Worm (Caenorhabditis elegans) whole organism, L1 larva: Measurements from ENCODE around the gene srd-18.

Source experiments
- C04F5.9 ChIP-seq: sonication (generic microtip); optimal IDR thresholded peaks from 2 replicates; lab custom pipeline; 2016; ENCODE audit warnings: missing genetic modification characterization, missing compliant biosample characterization
- C16A3.4 ChIP-seq: fragments of 150-350 bp; optimal IDR thresholded peaks from 2 replicates; lab custom pipeline; 2014; ENCODE audit warnings: missing biosample characterization, missing genetic modification characterization
- C34B4.2 ChIP-seq: sonication (generic microtip); optimal IDR thresholded peaks from 2 replicates; lab custom pipeline; 2017; ENCODE audit warnings: mild to moderate bottlenecking, missing genetic modification characterization, missing compliant biosample characterization
- aha-1 ChIP-seq: fragments of 150-350 bp; optimal IDR thresholded peaks from 2 replicates; lab custom pipeline; 2014; ENCODE audit warnings: missing biosample characterization, missing genetic modification characterization
- aly-2 ChIP-seq: fragments of 150-350 bp; optimal IDR thresholded peaks from 2 replicates; lab custom pipeline; 2014; ENCODE audit warnings: missing biosample characterization, missing genetic modification characterization
- blmp-1 ChIP-seq: fragments of 150-350 bp; optimal IDR thresholded peaks from 2 replicates; lab custom pipeline; 2014; ENCODE audit warnings: missing biosample characterization, missing genetic modification characterization
- ceh-63 ChIP-seq: fragments of 200-800 bp; sonication (Bioruptor generic); optimal IDR thresholded peaks from 2 replicates; lab custom pipeline; 2018; ENCODE audit warnings: mild to moderate bottlenecking, missing genetic modification characterization, missing compliant biosample characterization
- ceh-8 ChIP-seq: fragments of 200-800 bp; sonication (Bioruptor generic); optimal IDR thresholded peaks from 2 replicates; lab custom pipeline; 2018; ENCODE audit warnings: mild to moderate bottlenecking, missing genetic modification characterization, moderate library complexity, missing compliant biosample characterization
- ceh-82 ChIP-seq, 3 experiments: fragments of 150-350 bp in 1 of 3; sonication (generic microtip) in 2 of 3; optimal IDR thresholded peaks; 2 replicates each; lab custom pipeline; 2014 to 2017; ENCODE audit warnings: missing biosample characterization in 3 of 3, missing genetic modification characterization in 3 of 3
- ceh-90 ChIP-seq: sonication (generic microtip); optimal IDR thresholded peaks from 2 replicates; lab custom pipeline; 2016; ENCODE audit warnings: missing genetic modification characterization, missing compliant biosample characterization
- dpl-1 ChIP-seq, 3 experiments: fragments of 150-350 bp in 2 of 3; sonication (generic microtip) in 1 of 3; optimal IDR thresholded peaks; 2 replicates each; lab custom pipeline; 2014 to 2017; ENCODE audit warnings: missing biosample characterization in 3 of 3, missing genetic modification characterization in 3 of 3, missing genetic modification reagents in 3 of 3
- dsc-1 ChIP-seq: sonication (generic microtip); optimal IDR thresholded peaks from 2 replicates; lab custom pipeline; 2016; ENCODE audit warnings: mild to moderate bottlenecking, missing genetic modification characterization, missing compliant biosample characterization
- egl-13 ChIP-seq: sonication (generic microtip); optimal IDR thresholded peaks from 2 replicates; lab custom pipeline; 2016; ENCODE audit warnings: missing genotype, missing genetic modification reagents, missing genetic modification characterization, missing compliant biosample characterization
- elt-2 ChIP-seq: sonication (generic microtip); optimal IDR thresholded peaks from 2 replicates; lab custom pipeline; 2016; ENCODE audit warnings: missing genetic modification characterization, mild to moderate bottlenecking, inconsistent platforms, missing compliant biosample characterization, missing genetic modification reagents
- elt-3 ChIP-seq, 6 experiments: fragments of 150-350 bp in 1 of 6; sonication (generic microtip); optimal IDR thresholded peaks; 2 replicates each; lab custom pipeline; 2017 to 2018; ENCODE audit warnings: missing biosample characterization in 6 of 6, missing genetic modification characterization in 6 of 6, inconsistent platforms in 1 of 6
- ets-5 ChIP-seq: fragments of 200-800 bp; sonication (Bioruptor generic); IDR thresholded peaks from 2 replicates; pipeline ENCODE4 v1.3.6; 2022; ENCODE audit warnings: missing genetic modification characterization, missing compliant biosample characterization
- fkh-4 ChIP-seq: sonication (generic microtip); optimal IDR thresholded peaks from 2 replicates; lab custom pipeline; 2016; ENCODE audit warnings: missing compliant biosample characterization, missing genetic modification characterization, borderline replicate concordance
- grh-1 ChIP-seq: fragments of 200-800 bp; sonication (Bioruptor generic); IDR thresholded peaks from 2 replicates; pipeline ENCODE4 v1.3.6; 2022; ENCODE audit warnings: missing genetic modification reagents, missing genetic modification characterization, missing compliant biosample characterization
- hpl-2 ChIP-seq: fragments of 150-350 bp; optimal IDR thresholded peaks from 2 replicates; lab custom pipeline; 2014; ENCODE audit warnings: missing biosample characterization, missing genetic modification reagents, missing genetic modification characterization
- isw-1 ChIP-seq: fragments of 200-800 bp; sonication (Bioruptor generic); IDR thresholded peaks from 2 replicates; pipeline ENCODE4 v1.3.6; 2022; ENCODE audit warnings: missing genetic modification characterization, missing compliant biosample characterization
- lin-14 ChIP-seq: fragments of 200-800 bp; sonication (Bioruptor generic); optimal IDR thresholded peaks from 2 replicates; lab custom pipeline; 2018; ENCODE audit warnings: mild to moderate bottlenecking, missing genetic modification characterization, moderate library complexity, missing compliant biosample characterization
- lin-15B ChIP-seq: fragments of 150-350 bp; sonication (generic microtip); optimal IDR thresholded peaks from 3 replicates; lab custom pipeline; 2014; ENCODE audit warnings: missing biosample characterization, missing genetic modification characterization
- lsy-2 ChIP-seq, 2 experiments: fragments of 150-350 bp; optimal IDR thresholded peaks; 2 replicates each; lab custom pipeline; 2014; ENCODE audit warnings: missing biosample characterization in 2 of 2, missing genetic modification characterization in 2 of 2
- mab-9 ChIP-seq: fragments of 200-800 bp; sonication (Bioruptor generic); IDR thresholded peaks from 2 replicates; pipeline ENCODE4 v1.3.6; 2022; ENCODE audit warnings: missing genetic modification reagents, missing genetic modification characterization, missing compliant biosample characterization
- mdl-1 ChIP-seq, 2 experiments: fragments of 150-350 bp; optimal IDR thresholded peaks; 2 replicates each; lab custom pipeline; 2014 to 2017; ENCODE audit warnings: missing biosample characterization in 2 of 2, missing genetic modification characterization in 2 of 2, inconsistent platforms in 1 of 2
- mef-2 ChIP-seq: fragments of 150-350 bp; optimal IDR thresholded peaks from 2 replicates; lab custom pipeline; 2014; ENCODE audit warnings: missing biosample characterization, missing genetic modification characterization
- nhr-11 ChIP-seq: fragments of 150-350 bp; optimal IDR thresholded peaks from 2 replicates; lab custom pipeline; 2014; ENCODE audit warnings: missing biosample characterization, missing genetic modification characterization
- nhr-12 ChIP-seq: sonication (generic microtip); optimal IDR thresholded peaks from 2 replicates; lab custom pipeline; 2017; ENCODE audit warnings: missing biosample characterization, missing genetic modification characterization
- nhr-237 ChIP-seq: fragments of 150-350 bp; optimal IDR thresholded peaks from 2 replicates; lab custom pipeline; 2014; ENCODE audit warnings: missing biosample characterization, missing genetic modification characterization
- nhr-28 ChIP-seq: fragments of 150-350 bp; optimal IDR thresholded peaks from 2 replicates; lab custom pipeline; 2014; ENCODE audit warnings: missing biosample characterization, missing genetic modification characterization
- nhr-71 ChIP-seq: sonication (generic microtip); optimal IDR thresholded peaks from 2 replicates; lab custom pipeline; 2016; ENCODE audit warnings: mild to moderate bottlenecking, missing genetic modification characterization, moderate library complexity, missing compliant biosample characterization
- nhr-76 ChIP-seq: sonication (generic microtip); optimal IDR thresholded peaks from 2 replicates; lab custom pipeline; 2017; ENCODE audit warnings: missing biosample characterization, missing genetic modification characterization
- nhr-77 ChIP-seq: fragments of 150-350 bp; optimal IDR thresholded peaks from 2 replicates; lab custom pipeline; 2014; ENCODE audit warnings: missing biosample characterization, missing genetic modification characterization
- nhr-84 ChIP-seq: sonication (generic microtip); optimal IDR thresholded peaks from 2 replicates; lab custom pipeline; 2017; ENCODE audit warnings: missing biosample characterization, missing genetic modification characterization
- nhr-85 ChIP-seq: sonication (generic microtip); peaks from one replicate; lab custom pipeline; 2016; ENCODE audit warnings: missing genetic modification characterization, inconsistent platforms, missing compliant biosample characterization
- pax-3 ChIP-seq: fragments of 200-800 bp; sonication (Bioruptor generic); optimal IDR thresholded peaks from 2 replicates; lab custom pipeline; 2018; ENCODE audit warnings: mild to moderate bottlenecking, missing genetic modification characterization, moderate library complexity, missing compliant biosample characterization
- pqm-1 ChIP-seq: sonication (generic microtip); optimal IDR thresholded peaks from 3 replicates; lab custom pipeline; 2017; ENCODE audit warnings: missing biosample characterization, missing genetic modification characterization
- rnt-1 ChIP-seq: sonication (generic microtip); optimal IDR thresholded peaks from 2 replicates; lab custom pipeline; 2016; ENCODE audit warnings: mild to moderate bottlenecking, missing genetic modification characterization, moderate library complexity, missing compliant biosample characterization
- snu-23 ChIP-seq: sonication (generic microtip); optimal IDR thresholded peaks from 2 replicates; lab custom pipeline; 2016; ENCODE audit warnings: missing genetic modification characterization, missing compliant biosample characterization
- sox-4 ChIP-seq: sonication (generic microtip); optimal IDR thresholded peaks from 2 replicates; lab custom pipeline; 2016; ENCODE audit warnings: missing genetic modification characterization, missing compliant biosample characterization
- sptf-1 ChIP-seq: fragments of 150-350 bp; optimal IDR thresholded peaks from 2 replicates; lab custom pipeline; 2014; ENCODE audit warnings: missing biosample characterization, missing genetic modification characterization
- sup-37 ChIP-seq: fragments of 200-800 bp; sonication (Bioruptor generic); optimal IDR thresholded peaks from 2 replicates; lab custom pipeline; 2018; ENCODE audit warnings: mild to moderate bottlenecking, missing genetic modification characterization, missing compliant biosample characterization
- swsn-7 ChIP-seq: sonication (generic microtip); optimal IDR thresholded peaks from 2 replicates; lab custom pipeline; 2016; ENCODE audit warnings: missing genetic modification characterization, missing compliant biosample characterization
- tbx-2 ChIP-seq: sonication (generic microtip); optimal IDR thresholded peaks from 2 replicates; lab custom pipeline; 2016; ENCODE audit warnings: missing genetic modification characterization, missing compliant biosample characterization
- tlp-1 ChIP-seq: fragments of 150-350 bp; optimal IDR thresholded peaks from 2 replicates; lab custom pipeline; 2014; ENCODE audit warnings: missing biosample characterization, missing genetic modification characterization
- unc-130 ChIP-seq: fragments of 150-350 bp; optimal IDR thresholded peaks from 2 replicates; lab custom pipeline; 2017; ENCODE audit warnings: missing biosample characterization, missing genetic modification characterization, inconsistent platforms
- unc-30 ChIP-seq: sonication (generic microtip); optimal IDR thresholded peaks from 2 replicates; lab custom pipeline; 2017; ENCODE audit warnings: missing biosample characterization, missing genetic modification characterization
- unc-62 ChIP-seq: fragments of 150-350 bp; optimal IDR thresholded peaks from 2 replicates; lab custom pipeline; 2014; ENCODE audit warnings: missing biosample characterization, missing genetic modification reagents, missing genetic modification characterization
- unc-86 ChIP-seq: sonication (generic microtip); optimal IDR thresholded peaks from 2 replicates; lab custom pipeline; 2016; ENCODE audit warnings: missing genetic modification characterization, missing compliant biosample characterization
- unc-98 ChIP-seq: fragments of 200-800 bp; sonication (Bioruptor generic); IDR thresholded peaks from 2 replicates; pipeline ENCODE4 v1.3.6; 2022; ENCODE audit warnings: missing genetic modification characterization, missing compliant biosample characterization
- xbp-1 ChIP-seq: sonication (generic microtip); optimal IDR thresholded peaks from 2 replicates; lab custom pipeline; 2016; ENCODE audit warnings: missing genetic modification characterization, missing compliant biosample characterization
- zag-1 ChIP-seq: fragments of 150-350 bp; optimal IDR thresholded peaks from 2 replicates; lab custom pipeline; 2014; ENCODE audit warnings: missing biosample characterization, missing genetic modification characterization
- zip-4 ChIP-seq: fragments of 200-800 bp; sonication (Bioruptor generic); optimal IDR thresholded peaks from 2 replicates; lab custom pipeline; 2018; ENCODE audit warnings: mild to moderate bottlenecking, missing genetic modification characterization, moderate library complexity, missing compliant biosample characterization
- ztf-11 ChIP-seq, 2 experiments: sonication (generic microtip); optimal IDR thresholded peaks; 2 replicates each; lab custom pipeline; 2016 to 2017; ENCODE audit warnings: missing genetic modification characterization in 2 of 2, missing biosample characterization in 1 of 2, missing compliant biosample characterization in 1 of 2
- ztf-4 ChIP-seq: fragments of 150-350 bp; optimal IDR thresholded peaks from 2 replicates; lab custom pipeline; 2014; ENCODE audit warnings: missing biosample characterization, missing genetic modification characterization

Gene srd-18

DNA sequence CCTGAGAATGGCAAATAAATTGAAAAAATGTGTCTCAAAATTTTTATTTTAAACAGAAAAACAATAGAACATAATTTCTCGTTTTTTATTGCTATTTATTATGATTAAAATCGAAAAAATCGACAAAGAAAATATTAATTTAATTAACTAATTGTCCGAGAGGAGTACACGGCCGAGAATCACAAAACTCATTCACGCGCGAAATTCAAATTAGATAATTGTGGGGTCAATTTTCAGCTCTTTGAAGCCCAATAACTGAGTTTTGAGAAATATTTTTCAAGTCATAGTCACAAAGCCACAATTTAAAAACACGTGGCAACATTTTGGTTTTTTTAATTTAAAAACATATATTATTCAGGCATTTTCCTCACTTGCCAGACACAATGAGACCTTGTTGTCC lies 17.6 kb downstream of the srd-18 start:
- TF ChIP-seq grh-1 (GFP tag; lab: Robert Waterston, UW), result peak; percentile 53; the same call in 1 of the 2 replicates
- no peak for TF ChIP-seq pqm-1 (tag; lab: Kevin White, UChicago)
- TF ChIP-seq nhr-28 (tag; lab: Kevin White, UChicago), result no peak
- TF ChIP-seq C16A3.4, result peak; percentile 6
- TF ChIP-seq egl-13, result peak; percentile 36
- TF ChIP-seq sup-37, result no peak
- TF ChIP-seq nhr-76 (tag; lab: Kevin White, UChicago), result no peak
- peak; percentile 80 for TF ChIP-seq pax-3 (tag; lab: Kevin White, UChicago)
- TF ChIP-seq ceh-63 (GFP tag; lab: Kevin White, UChicago), result no peak
- no peak for TF ChIP-seq nhr-11 (tag; lab: Kevin White, UChicago)
- TF ChIP-seq xbp-1 (tag; lab: Kevin White, UChicago), result peak; percentile 10
- peak; percentile 82 for TF ChIP-seq rnt-1
- TF ChIP-seq lin-15B (tag; lab: Kevin White, UChicago), result no peak
- TF ChIP-seq ceh-90 (tag; lab: Kevin White, UChicago), result peak; percentile 81
- TF ChIP-seq elt-3 (tag; optimal IDR thresholded peaks at IDR 0.05; lab: Kevin White, UChicago), result no peak
- no peak for TF ChIP-seq unc-98 (GFP tag; lab: Robert Waterston, UW)
- TF ChIP-seq tlp-1 (tag; lab: Kevin White, UChicago), result no peak
- no peak for TF ChIP-seq aly-2
- TF ChIP-seq C04F5.9 (tag; lab: Kevin White, UChicago), result no peak
- TF ChIP-seq zag-1 (tag; lab: Kevin White, UChicago), result no peak
- TF ChIP-seq C34B4.2, result no peak
- no peak for TF ChIP-seq zip-4 (GFP tag; lab: Kevin White, UChicago)
- no peak for TF ChIP-seq ceh-82 (tag; optimal IDR thresholded peaks at IDR 0.05; lab: Kevin White, UChicago)
- TF ChIP-seq blmp-1 (tag; lab: Kevin White, UChicago), result peak; percentile 43
- TF ChIP-seq unc-130 (tag; lab: Kevin White, UChicago), result no peak
- TF ChIP-seq nhr-85, result peak; percentile 89
- no peak for TF ChIP-seq unc-30 (tag; lab: Kevin White, UChicago)
- no peak for TF ChIP-seq hpl-2 (GFP tag; lab: Kevin White, UChicago)
- TF ChIP-seq ztf-4 (tag; lab: Kevin White, UChicago), result no peak
- peak; percentile 73 for TF ChIP-seq nhr-71 (tag; lab: Kevin White, UChicago)
- peak; percentile 44 for TF ChIP-seq swsn-7 (tag; lab: Kevin White, UChicago)
- peak; percentile 56 for TF ChIP-seq fkh-4
- no peak for TF ChIP-seq nhr-237 (tag; lab: Kevin White, UChicago)
- TF ChIP-seq ztf-11 (tag; optimal IDR thresholded peaks at IDR 0.05; lab: Kevin White, UChicago), result peak in 1 of 2 experiments; percentile 74
- TF ChIP-seq ets-5 (GFP tag; lab: Robert Waterston, UW), result no peak
- peak; percentile 43 for TF ChIP-seq tbx-2
- no peak for TF ChIP-seq ceh-8 (GFP tag; lab: Kevin White, UChicago)
- TF ChIP-seq mab-9, result no peak
- no peak for TF ChIP-seq nhr-77 (tag; lab: Kevin White, UChicago)
- TF ChIP-seq mdl-1 (tag; optimal IDR thresholded peaks at IDR 0.05; lab: Kevin White, UChicago), result no peak
- TF ChIP-seq dsc-1 (tag; lab: Kevin White, UChicago), result peak; percentile 26
- TF ChIP-seq lsy-2 (tag; optimal IDR thresholded peaks at IDR 0.05; lab: Kevin White, UChicago), result peak; percentile 39 to 53
- TF ChIP-seq lin-14 (GFP tag; lab: Kevin White, UChicago), result peak; percentile 30
- no peak for TF ChIP-seq isw-1
- no peak for TF ChIP-seq sptf-1 (tag; lab: Kevin White, UChicago)
- no peak for TF ChIP-seq unc-62 (GFP tag; lab: Kevin White, UChicago)
- TF ChIP-seq aha-1, result no peak
- TF ChIP-seq nhr-84 (tag; lab: Kevin White, UChicago), result no peak
- TF ChIP-seq unc-86 (tag; lab: Kevin White, UChicago), result no peak
- peak; percentile 44 for TF ChIP-seq snu-23 (GFP tag; lab: Kevin White, UChicago)
- no peak for TF ChIP-seq elt-2 (tag; lab: Kevin White, UChicago)
- no peak for TF ChIP-seq mef-2 (tag; lab: Kevin White, UChicago)
- TF ChIP-seq dpl-1 (GFP tag; optimal IDR thresholded peaks at IDR 0.05; lab: Kevin White, UChicago), result peak; percentile 80 to 96 (median 88)
- no peak for TF ChIP-seq nhr-12
- peak; percentile 23 for TF ChIP-seq sox-4 (tag; lab: Kevin White, UChicago)
